Worm (Caenorhabditis elegans): ENCODE results near the gene ZK896.1.

DNA sequence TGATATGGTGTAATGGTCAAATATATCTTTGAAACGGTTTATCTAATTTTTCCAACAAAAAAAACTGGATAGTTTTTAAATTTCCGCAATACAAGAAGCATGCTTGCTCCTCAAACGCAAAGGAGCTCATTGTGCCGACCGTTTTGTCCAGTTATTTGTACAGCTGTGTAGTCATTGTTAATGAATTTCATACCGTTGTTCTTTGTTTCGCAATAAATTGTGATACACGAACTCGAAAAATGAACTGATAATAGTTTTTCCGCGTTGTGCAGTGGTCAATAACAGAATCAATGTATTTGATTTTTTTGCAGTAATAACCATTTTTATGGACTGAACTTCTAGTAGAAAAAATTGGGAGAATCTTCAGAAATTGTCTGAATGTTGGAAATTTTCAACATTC is 23.7 kb upstream of the ZK896.1 start:
- TF ChIP-seq unc-42 (tag; optimal IDR thresholded peaks at IDR 0.05) (no peak), fkh-10 (GFP tag; optimal IDR thresholded peaks at IDR 0.05) (no peak), zip-5 (tag; optimal IDR thresholded peaks at IDR 0.05) (no peak), ttx-3 (tag; optimal IDR thresholded peaks at IDR 0.05) (no peak), ceh-45 (GFP tag; IDR thresholded peaks at IDR 0.05) (no peak), nhr-11 (tag; optimal IDR thresholded peaks at IDR 0.05) (no peak), nfya-1 (tag; optimal IDR thresholded peaks at IDR 0.05) (no peak), nhr-232 (tag; optimal IDR thresholded peaks at IDR 0.05) (no peak), ceh-14 (tag; optimal IDR thresholded peaks at IDR 0.05) (no peak), gmeb-2 (tag; optimal IDR thresholded peaks at IDR 0.05) (no peak)
